Fruit fly (Drosophila melanogaster): Measurements from ENCODE around the gene CG9737.

DNA sequence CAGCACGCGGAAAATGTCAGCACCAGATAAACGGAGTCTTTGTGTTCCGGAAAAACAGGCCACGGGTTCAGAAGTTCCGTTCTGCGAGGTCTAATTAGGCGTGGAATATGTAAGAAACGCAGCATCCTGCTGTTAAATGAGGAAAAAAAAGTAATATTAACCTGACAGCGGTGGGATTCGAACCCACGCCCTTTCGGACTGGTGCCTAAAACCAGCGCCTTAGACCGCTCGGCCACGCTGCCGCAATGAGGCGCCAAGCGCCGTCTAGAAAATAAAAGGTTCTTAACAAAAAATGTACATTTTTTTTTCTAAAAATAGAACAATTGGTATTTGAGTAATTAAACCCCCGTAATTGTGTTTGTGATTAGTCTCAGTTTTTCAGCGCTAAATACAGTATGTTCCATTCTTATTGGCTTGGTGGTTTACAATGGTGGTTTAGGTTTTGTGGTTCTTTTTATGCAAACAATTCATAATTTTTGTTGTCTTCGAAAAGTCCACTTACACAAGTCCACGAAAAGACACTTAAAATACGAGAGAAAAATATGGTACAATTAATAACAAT lies 4.8 kb upstream of the CG9737 start:
- TF ChIP-seq CG8478 (optimal IDR thresholded peaks at IDR 0.05), result no peak
- no peak for TF ChIP-seq CTCF (optimal IDR thresholded peaks at IDR 0.05)
